Worm (Caenorhabditis elegans): ENCODE results near the gene F30H5.3.
A peak's percentile ranks its signal among the peaks of the same experiment; 100 is the strongest.

The F30H5.3 gene

ce11 chrIII:483556-483955 is 28.5 kb downstream of the F30H5.3 start, which contains the start of gene F10C5.3:
Gene F10C5.3 (plus strand): TSS chrIII:483868.
- no peak for TF ChIP-seq unc-86 (tag; optimal IDR thresholded peaks at IDR 0.05)
- TF ChIP-seq dsc-1 (tag; optimal IDR thresholded peaks at IDR 0.05), result peak; percentile 58
- peak; percentile 35 for TF ChIP-seq egl-13 (tag; optimal IDR thresholded peaks at IDR 0.05)
- no peak for TF ChIP-seq fos-1 (tag; optimal IDR thresholded peaks at IDR 0.05)
- TF ChIP-seq fkh-8 (tag; optimal IDR thresholded peaks at IDR 0.05), result peak; percentile 83
- no peak for TF ChIP-seq vab-15 (tag; optimal IDR thresholded peaks at IDR 0.05)
- peak; percentile 27 for TF ChIP-seq nhr-47 (tag; optimal IDR thresholded peaks at IDR 0.05)
- peak; percentile 26 for TF ChIP-seq pax-3 (tag; optimal IDR thresholded peaks at IDR 0.05)

ce11 chrIII:482739-483138 is 29.3 kb downstream of the F30H5.3 start:
- TF ChIP-seq vab-15 (tag; optimal IDR thresholded peaks at IDR 0.05) (no peak), xbp-1 (tag; optimal IDR thresholded peaks at IDR 0.05) (peak; percentile 6), hlh-17 (GFP tag; optimal IDR thresholded peaks at IDR 0.05; ENCODE audit: borderline replicate concordance) (no peak), F16B12.6 (tag; optimal IDR thresholded peaks at IDR 0.05) (no peak), unc-86 (tag; optimal IDR thresholded peaks at IDR 0.05) (no peak), jun-1 (tag; optimal IDR thresholded peaks at IDR 0.05) (peak; percentile 1), nhr-11 (tag; optimal IDR thresholded peaks at IDR 0.05) (peak; percentile 78), egl-13 (tag; optimal IDR thresholded peaks at IDR 0.05) (peak; percentile 77), nhr-71 (tag; optimal IDR thresholded peaks at IDR 0.05) (peak; percentile 83), nhr-47 (tag; optimal IDR thresholded peaks at IDR 0.05) (peak; percentile 91), pax-3 (tag; optimal IDR thresholded peaks at IDR 0.05) (peak; percentile 97), dsc-1 (tag; optimal IDR thresholded peaks at IDR 0.05) (peak; percentile 100), nhr-19 (GFP tag; conservative IDR thresholded peaks at IDR 0.05) (0 out of 2 replicates have a peak, but pooled peaks have one; percentile 10), nhr-85 (tag) (peak; percentile 50), fkh-8 (tag; optimal IDR thresholded peaks at IDR 0.05) (peak; percentile 95), irx-1 (tag; optimal IDR thresholded peaks at IDR 0.05) (peak; percentile 11), lsy-2 (tag; optimal IDR thresholded peaks at IDR 0.05) (peak in 1 of 2 experiments; percentile 55), sox-4 (tag; optimal IDR thresholded peaks at IDR 0.05) (peak; percentile 95), fkh-4 (tag; optimal IDR thresholded peaks at IDR 0.05; ENCODE audit: borderline replicate concordance) (peak; percentile 80), snu-23 (GFP tag; optimal IDR thresholded peaks at IDR 0.05) (peak; percentile 33), hlh-4 (tag; optimal IDR thresholded peaks at IDR 0.05) (no peak), swsn-7 (tag; optimal IDR thresholded peaks at IDR 0.05) (peak; percentile 60), nhr-20 (tag; optimal IDR thresholded peaks at IDR 0.05) (peak; percentile 41)

- TF ChIP-seq efl-1 (optimal IDR thresholded peaks at IDR 0.05) (no peak), efl-1 (GFP tag; optimal IDR thresholded peaks at IDR 0.05 in 1 of 2) (no peak), mep-1 (tag; optimal IDR thresholded peaks at IDR 0.05) (no peak), zag-1 (tag; optimal IDR thresholded peaks at IDR 0.05) (no peak)
Measured at ce11 chrIII:481259-481658, 30.8 kb downstream of the F30H5.3 start.

- no peak for TF ChIP-seq nhr-237 (tag; optimal IDR thresholded peaks at IDR 0.05)
- TF ChIP-seq unc-86 (tag; optimal IDR thresholded peaks at IDR 0.05), result no peak
- TF ChIP-seq ceh-8 (GFP tag; optimal IDR thresholded peaks at IDR 0.05), result no peak
- TF ChIP-seq F16B12.6 (tag; optimal IDR thresholded peaks at IDR 0.05), result no peak
- no peak for TF ChIP-seq egl-13 (tag; optimal IDR thresholded peaks at IDR 0.05)
- TF ChIP-seq ceh-88 (GFP tag; IDR thresholded peaks at IDR 0.05), result no peak
- no peak for TF ChIP-seq nhr-71 (tag; optimal IDR thresholded peaks at IDR 0.05)
- no peak for TF ChIP-seq sox-4 (tag; optimal IDR thresholded peaks at IDR 0.05)
- no peak for TF ChIP-seq nhr-84 (tag; optimal IDR thresholded peaks at IDR 0.05)
- TF ChIP-seq ama-1 (optimal IDR thresholded peaks at IDR 0.05), result no peak
- no peak for TF ChIP-seq ces-1 (GFP tag; optimal IDR thresholded peaks at IDR 0.05)
- TF ChIP-seq lin-39 (tag; optimal IDR thresholded peaks at IDR 0.05), result no peak
- no peak for TF ChIP-seq snpc-4 (tag; optimal IDR thresholded peaks at IDR 0.05)
- no peak for TF ChIP-seq nhr-12 (tag; optimal IDR thresholded peaks at IDR 0.05)
- TF ChIP-seq elt-3 (tag; optimal IDR thresholded peaks at IDR 0.05), result no peak
Measured at ce11 chrIII:475154-475553, 36.9 kb downstream of the F30H5.3 start, which contains the start of gene mat-3. Gene mat-3 (plus strand): TSS chrIII:475454.
